Fruit fly (Drosophila melanogaster): Measurements from ENCODE around the gene Traf6.
A peak's percentile ranks its signal among the peaks of the same experiment; 100 is the strongest.

Gene Traf6

dm6 chrX:8129204-8129997 is 27.8 kb downstream of the Traf6 start, which contains the start of gene CG2116 (continued):
- no peak for TF ChIP-seq Lpt (GFP tag; optimal IDR thresholded peaks at IDR 0.05)
- no peak for TF ChIP-seq CG13424 (tag; optimal IDR thresholded peaks at IDR 0.05)
- peak; percentile 59; the same call in 1 of the 3 replicates for TF ChIP-seq CG14860 (GFP tag; IDR thresholded peaks at IDR 0.05; ENCODE audit: partially characterized antibody)
- TF ChIP-seq onecut (GFP tag; IDR thresholded peaks at IDR 0.05): no peak
- peak; percentile 61 for TF ChIP-seq CG14710 (tag; optimal IDR thresholded peaks at IDR 0.05)
- no peak for TF ChIP-seq al (GFP tag; IDR thresholded peaks at IDR 0.05)
- TF ChIP-seq E2f2 (GFP tag; IDR thresholded peaks at IDR 0.05): peak; percentile 84
- TF ChIP-seq Bgb (GFP tag; IDR thresholded peaks at IDR 0.05; ENCODE audit: partially characterized antibody): peak; percentile 81
- TF ChIP-seq sna (GFP tag; IDR thresholded peaks at IDR 0.05; ENCODE audit: partially characterized antibody): 0 out of 2 replicates have a peak, but pooled peaks have one; percentile 30
- TF ChIP-seq CG30020 (tag; optimal IDR thresholded peaks at IDR 0.05): peak; percentile 45
- TF ChIP-seq CG8924 (tag; optimal IDR thresholded peaks at IDR 0.05): no peak
- no peak for TF ChIP-seq crol (GFP tag; IDR thresholded peaks at IDR 0.05)
- no peak for TF ChIP-seq CG4328 (GFP tag; optimal IDR thresholded peaks at IDR 0.05)
- TF ChIP-seq scrt (GFP tag; optimal IDR thresholded peaks at IDR 0.05): no peak
- no peak for TF ChIP-seq CG7271 (tag; optimal IDR thresholded peaks at IDR 0.05)
- peak; percentile 67; the same call in 1 of the 2 replicates for TF ChIP-seq unc-4 (GFP tag; IDR thresholded peaks at IDR 0.05; ENCODE audit: partially characterized antibody)
- peak; percentile 51 for TF ChIP-seq CG12659 (GFP tag; optimal IDR thresholded peaks at IDR 0.05)
- TF ChIP-seq CG12155 (GFP tag; optimal IDR thresholded peaks at IDR 0.05): no peak
- no peak for TF ChIP-seq dm (GFP tag; optimal IDR thresholded peaks at IDR 0.05)
- no peak for TF ChIP-seq CG18599 (GFP tag; optimal IDR thresholded peaks at IDR 0.05)
- TF ChIP-seq tgo (GFP tag; IDR thresholded peaks at IDR 0.05): no peak
- TF ChIP-seq HLH4C (GFP tag; IDR thresholded peaks at IDR 0.05; ENCODE audit: partially characterized antibody): peak; percentile 63; the same call in 2 of the 3 replicates
- no peak for TF ChIP-seq tin (GFP tag; optimal IDR thresholded peaks at IDR 0.05)
- no peak for TF ChIP-seq CG11085 (GFP tag; IDR thresholded peaks at IDR 0.05)
- no peak for TF ChIP-seq CG43689 (GFP tag; IDR thresholded peaks at IDR 0.05)
- TF ChIP-seq Fer1 (GFP tag; optimal IDR thresholded peaks at IDR 0.05): no peak
- TF ChIP-seq esg (GFP tag; conservative IDR thresholded peaks at IDR 0.05): no peak
- peak; percentile 59 for TF ChIP-seq CG15514 (GFP tag; optimal IDR thresholded peaks at IDR 0.05)
- TF ChIP-seq gt (GFP tag; IDR thresholded peaks at IDR 0.05): no peak
- TF ChIP-seq tup (GFP tag; optimal IDR thresholded peaks at IDR 0.05): no peak
- TF ChIP-seq Sry-β (GFP tag; optimal IDR thresholded peaks at IDR 0.05): no peak
- TF ChIP-seq CG18619 (GFP tag; optimal IDR thresholded peaks at IDR 0.05): no peak
- TF ChIP-seq CG4820 (GFP tag; optimal IDR thresholded peaks at IDR 0.05): no peak
- TF ChIP-seq CG32532 (GFP tag; IDR thresholded peaks at IDR 0.05): no peak
- TF ChIP-seq Rx (GFP tag; IDR thresholded peaks at IDR 0.05): no peak
- no peak for TF ChIP-seq dysf (GFP tag; IDR thresholded peaks at IDR 0.05)
- no peak for TF ChIP-seq CG1529 (GFP tag; optimal IDR thresholded peaks at IDR 0.05)
- TF ChIP-seq sob (GFP tag; IDR thresholded peaks at IDR 0.05): no peak
- TF ChIP-seq CG31365 (tag; optimal IDR thresholded peaks at IDR 0.05): no peak
- TF ChIP-seq CG14014 (GFP tag; IDR thresholded peaks at IDR 0.05): no peak
- TF ChIP-seq CG2678 (tag; optimal IDR thresholded peaks at IDR 0.05): no peak
- TF ChIP-seq Dref (GFP tag; IDR thresholded peaks at IDR 0.05): peak; percentile 59
- TF ChIP-seq sc (optimal IDR thresholded peaks at IDR 0.05): no peak
- no peak for TF ChIP-seq sc (GFP tag; optimal IDR thresholded peaks at IDR 0.05)
- TF ChIP-seq Vsx1 (GFP tag; optimal IDR thresholded peaks at IDR 0.05): no peak
- peak; percentile 76 for TF ChIP-seq ewg (GFP tag; optimal IDR thresholded peaks at IDR 0.05)
- TF ChIP-seq shn (GFP tag; optimal IDR thresholded peaks at IDR 0.05): no peak
- no peak for TF ChIP-seq sr (GFP tag; IDR thresholded peaks at IDR 0.05)
- no peak for TF ChIP-seq CG1647 (GFP tag; optimal IDR thresholded peaks at IDR 0.05)
- TF ChIP-seq CG18764 (GFP tag; optimal IDR thresholded peaks at IDR 0.05): no peak

Measured in whole organism, embryonic.